Worm (Caenorhabditis elegans): ENCODE data around the gene nspg-6.

- TF ChIP-seq him-1 (tag; optimal IDR thresholded peaks at IDR 0.05) = no peak
- TF ChIP-seq W03F9.2 (tag; optimal IDR thresholded peaks at IDR 0.05) = no peak
- TF ChIP-seq dao-5 (tag; optimal IDR thresholded peaks at IDR 0.05) = no peak
Observed at ce11 chrIII:7349075-7349474, 34.3 kb upstream of the nspg-6 start, which contains the start of gene gos-28.

All from whole organism, L4/young adult.